Worm (Caenorhabditis elegans) whole organism, early embryonic: ENCODE measurements around the gene ref-1.
A peak's percentile ranks its signal among the peaks of the same experiment; 100 is the strongest.

Source experiments
- B0310.2 ChIP-seq: sonication (generic microtip); optimal IDR thresholded peaks from 2 replicates; lab custom pipeline; 2016; ENCODE audit warnings: mild to moderate bottlenecking, missing genetic modification characterization, missing compliant biosample characterization
- F13C5.2 ChIP-seq: sonication (generic microtip); optimal IDR thresholded peaks from 2 replicates; lab custom pipeline; 2017; ENCODE audit warnings: mild to moderate bottlenecking, missing genetic modification characterization, inconsistent platforms, missing compliant biosample characterization
- aly-1 ChIP-seq: sonication (generic microtip); optimal IDR thresholded peaks from 2 replicates; lab custom pipeline; 2016; ENCODE audit warnings: missing genetic modification characterization, missing compliant biosample characterization
- ama-1 ChIP-seq: fragments of 150-350 bp; optimal IDR thresholded peaks from 2 replicates; lab custom pipeline; 2014
- ceh-13 ChIP-seq: fragments of 200-800 bp; sonication (Bioruptor generic); optimal IDR thresholded peaks from 2 replicates; lab custom pipeline; 2018; ENCODE audit warnings: mild to moderate bottlenecking, missing genetic modification characterization, missing compliant biosample characterization
- ceh-36 ChIP-seq: sonication (generic microtip); optimal IDR thresholded peaks from 2 replicates; lab custom pipeline; 2016; ENCODE audit warnings: missing genetic modification characterization, inconsistent platforms, missing compliant biosample characterization
- ets-7 ChIP-seq: sonication (generic microtip); optimal IDR thresholded peaks from 2 replicates; lab custom pipeline; 2016; ENCODE audit warnings: missing genotype, missing genetic modification characterization, missing compliant biosample characterization
- flt-1 ChIP-seq: fragments of 200-800 bp; sonication (Bioruptor generic); IDR thresholded peaks from 2 replicates; pipeline ENCODE4 v1.3.6; 2022; ENCODE audit warnings: missing genetic modification characterization, missing compliant biosample characterization
- hmbx-1 ChIP-seq: sonication (generic microtip); optimal IDR thresholded peaks from 2 replicates; lab custom pipeline; 2016; ENCODE audit warnings: mild to moderate bottlenecking, missing genetic modification characterization, missing compliant biosample characterization
- hmg-4 ChIP-seq: fragments of 200-800 bp; sonication (Bioruptor generic); optimal IDR thresholded peaks from 2 replicates; lab custom pipeline; 2018; ENCODE audit warnings: mild to moderate bottlenecking, missing genetic modification characterization, missing compliant biosample characterization
- hnd-1 ChIP-seq: sonication (generic microtip); optimal IDR thresholded peaks from 2 replicates; lab custom pipeline; 2016; ENCODE audit warnings: missing genetic modification characterization, missing compliant biosample characterization
- pes-1 ChIP-seq: fragments of 200-800 bp; sonication (Bioruptor generic); IDR thresholded peaks from 2 replicates; pipeline ENCODE4 v1.3.6; 2022; ENCODE audit warnings: missing genetic modification reagents, missing genetic modification characterization, missing compliant biosample characterization
- scrt-1 ChIP-seq: fragments of 200-800 bp; sonication (Bioruptor generic); IDR thresholded peaks from 2 replicates; pipeline ENCODE4 v1.3.6; 2022; ENCODE audit warnings: missing genetic modification characterization, missing compliant biosample characterization
- sea-1 ChIP-seq: fragments of 200-800 bp; sonication (Bioruptor generic); conservative IDR thresholded peaks from 2 replicates; pipeline ENCODE4 v1.3.6; 2022; ENCODE audit warnings: missing genetic modification characterization, missing compliant biosample characterization
- tbx-11 ChIP-seq: fragments of 200-800 bp; sonication (Bioruptor generic); IDR thresholded peaks from 2 replicates; pipeline ENCODE4 v1.3.6; 2022; ENCODE audit warnings: missing genetic modification characterization, missing compliant biosample characterization
- tbx-37 ChIP-seq: fragments of 200-800 bp; sonication (Bioruptor generic); conservative IDR thresholded peaks from 2 replicates; pipeline ENCODE4 v1.3.6; 2022; ENCODE audit warnings: missing genetic modification reagents, missing genetic modification characterization, missing compliant biosample characterization
- tra-4 ChIP-seq: sonication (generic microtip); optimal IDR thresholded peaks from 2 replicates; lab custom pipeline; 2017; ENCODE audit warnings: missing genetic modification characterization, missing compliant biosample characterization

Gene ref-1

ce11 chrII:10189369-10189768 lies 28.9 kb upstream of the ref-1 start, which contains the start of gene cdc-25.4:
Gene cdc-25.4 (minus strand): TSS chrII:10189469.
- TF ChIP-seq tbx-11 (GFP tag; lab: Robert Waterston, UW), result no peak
- no peak for TF ChIP-seq B0310.2 (tag; lab: Kevin White, UChicago)
- no peak for TF ChIP-seq sea-1 (GFP tag; lab: Robert Waterston, UW)
- TF ChIP-seq pes-1, result no peak
- TF ChIP-seq ceh-13 (GFP tag; lab: Kevin White, UChicago), result no peak
- no peak for TF ChIP-seq hmbx-1
- TF ChIP-seq hnd-1 (tag; lab: Kevin White, UChicago), result no peak
- TF ChIP-seq tbx-37 (GFP tag; lab: Robert Waterston, UW), result no peak
- TF ChIP-seq F13C5.2 (tag; lab: Kevin White, UChicago), result no peak
- no peak for TF ChIP-seq tra-4 (tag; lab: Kevin White, UChicago)
- no peak for TF ChIP-seq ama-1 (lab: Kevin White, UChicago)

DNA sequence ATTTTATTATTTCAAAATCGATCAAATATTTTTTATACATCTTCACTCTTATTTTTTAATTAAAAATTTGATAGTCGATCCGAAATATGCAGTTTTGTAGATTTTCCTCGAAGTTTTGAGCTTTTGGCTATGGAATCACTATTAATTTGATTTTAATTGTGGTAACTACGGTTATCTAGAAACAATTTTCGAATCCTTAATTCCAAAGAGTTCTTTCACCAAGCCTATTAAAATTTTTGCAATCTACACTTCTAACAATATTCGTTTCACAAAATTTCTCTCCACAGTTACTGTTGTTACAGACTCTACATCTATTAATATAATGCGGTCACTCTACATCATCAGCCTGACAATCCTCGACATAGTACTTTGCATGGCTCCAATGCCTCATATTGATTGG lies 26.1 kb upstream of the ref-1 start, which contains the start of gene R05H5.7:
Gene R05H5.7 (plus strand): TSS at position 301 of the 400 bp plus-strand sequence.
- TF ChIP-seq ets-7 (tag; lab: Kevin White, UChicago) (no peak), flt-1 (GFP tag; lab: Robert Waterston, UW) (no peak), tra-4 (tag; lab: Kevin White, UChicago) (no peak)

ce11 chrII:10194605-10195004 lies 23.7 kb upstream of the ref-1 start, which contains the start of gene srb-6:
Gene srb-6 (plus strand): TSS chrII:10194905.
- TF ChIP-seq scrt-1 (GFP tag; lab: Robert Waterston, UW) (no peak), tbx-11 (GFP tag; lab: Robert Waterston, UW) (no peak), B0310.2 (tag; lab: Kevin White, UChicago) (no peak), ceh-36 (no peak), pes-1 (no peak)

ce11 chrII:10197091-10197675 lies 21.1 kb upstream of the ref-1 start, which contains the start of gene R05H5.3:
Gene R05H5.3 (plus strand): TSS chrII:10197625.
- TF ChIP-seq tra-4 (tag; lab: Kevin White, UChicago) (no peak), B0310.2 (tag; lab: Kevin White, UChicago) (no peak), aly-1 (tag; lab: Kevin White, UChicago) (no peak), hnd-1 (tag; lab: Kevin White, UChicago) (no peak), scrt-1 (GFP tag; lab: Robert Waterston, UW) (no peak), ets-7 (tag; lab: Kevin White, UChicago) (no peak), tbx-37 (GFP tag; lab: Robert Waterston, UW) (no peak), F13C5.2 (tag; lab: Kevin White, UChicago) (no peak), ama-1 (lab: Kevin White, UChicago) (no peak), sea-1 (GFP tag; lab: Robert Waterston, UW) (no peak), pes-1 (no peak), ceh-13 (GFP tag; lab: Kevin White, UChicago) (no peak), tbx-11 (GFP tag; lab: Robert Waterston, UW) (no peak), hmbx-1 (no peak), hmg-4 (GFP tag; lab: Kevin White, UChicago) (no peak), flt-1 (GFP tag; lab: Robert Waterston, UW) (no peak), ceh-36 (no peak)

- no peak for TF ChIP-seq sea-1 (GFP tag; lab: Robert Waterston, UW)
- no peak for TF ChIP-seq tbx-11 (GFP tag; lab: Robert Waterston, UW)
- no peak for TF ChIP-seq tra-4 (tag; lab: Kevin White, UChicago)
- TF ChIP-seq ceh-36, result no peak
- TF ChIP-seq scrt-1 (GFP tag; lab: Robert Waterston, UW), result no peak
- no peak for TF ChIP-seq tbx-37 (GFP tag; lab: Robert Waterston, UW)
- TF ChIP-seq ceh-13 (GFP tag; lab: Kevin White, UChicago), result no peak
- TF ChIP-seq hmbx-1, result no peak
- no peak for TF ChIP-seq F13C5.2 (tag; lab: Kevin White, UChicago)
- TF ChIP-seq B0310.2 (tag; lab: Kevin White, UChicago), result no peak
- no peak for TF ChIP-seq ama-1 (lab: Kevin White, UChicago)
These were observed 19.8 kb upstream of the ref-1 start for ce11 chrII:10198486-10198885.

DNA sequence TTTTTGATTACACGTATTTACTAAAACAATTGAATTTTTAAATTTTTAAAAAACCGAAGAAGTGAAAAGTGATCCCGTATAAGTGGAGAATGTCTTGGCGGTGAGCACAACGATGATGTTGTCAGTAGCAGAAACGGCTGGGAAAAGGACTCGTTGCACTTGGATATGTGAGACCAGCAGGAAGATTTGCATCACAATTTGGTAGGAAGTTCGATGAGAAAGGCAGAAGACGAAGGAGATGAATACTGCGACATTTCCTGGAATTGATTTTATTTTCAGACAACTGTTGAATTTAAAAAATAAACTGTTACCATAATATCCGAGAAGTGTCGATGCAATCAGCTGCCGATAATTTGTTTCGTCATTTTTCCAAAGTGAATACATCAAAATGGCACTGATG lies 18.4 kb upstream of the ref-1 start, which contains the start of gene R05H5.4:
Gene R05H5.4 (minus strand): TSS at position 101 of the 400 bp plus-strand sequence.
- TF ChIP-seq hmg-4 (GFP tag; lab: Kevin White, UChicago), result no peak
- TF ChIP-seq ama-1 (lab: Kevin White, UChicago), result no peak
- TF ChIP-seq B0310.2 (tag; lab: Kevin White, UChicago), result no peak
- TF ChIP-seq hnd-1 (tag; lab: Kevin White, UChicago), result no peak
- TF ChIP-seq tra-4 (tag; lab: Kevin White, UChicago), result no peak
- no peak for TF ChIP-seq tbx-37 (GFP tag; lab: Robert Waterston, UW)
- TF ChIP-seq aly-1 (tag; lab: Kevin White, UChicago), result no peak
- no peak for TF ChIP-seq hmbx-1
- TF ChIP-seq ets-7 (tag; lab: Kevin White, UChicago), result no peak
- no peak for TF ChIP-seq flt-1 (GFP tag; lab: Robert Waterston, UW)
- no peak for TF ChIP-seq pes-1
- TF ChIP-seq scrt-1 (GFP tag; lab: Robert Waterston, UW), result no peak
- no peak for TF ChIP-seq ceh-13 (GFP tag; lab: Kevin White, UChicago)
- TF ChIP-seq tbx-11 (GFP tag; lab: Robert Waterston, UW), result no peak
- no peak for TF ChIP-seq ceh-36
- no peak for TF ChIP-seq F13C5.2 (tag; lab: Kevin White, UChicago)
- TF ChIP-seq sea-1 (GFP tag; lab: Robert Waterston, UW), result no peak

DNA sequence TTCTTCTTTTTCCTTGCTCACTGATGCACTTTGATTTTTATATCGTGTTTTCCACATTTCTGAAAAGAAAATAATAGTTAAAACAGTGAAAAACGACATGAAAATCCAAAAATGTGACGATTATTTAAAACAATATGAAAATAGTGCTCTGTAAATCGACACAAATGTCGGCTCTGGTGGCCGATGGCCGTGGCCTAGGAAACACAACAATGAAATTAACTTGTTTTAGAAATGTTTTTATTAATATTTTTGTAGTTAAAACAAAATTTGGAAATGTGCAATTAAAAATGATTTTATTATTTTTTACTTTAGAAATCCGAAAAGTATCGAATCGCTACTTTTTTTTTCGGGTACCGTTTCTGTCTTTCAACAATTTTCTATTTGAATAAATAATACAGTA lies 17.5 kb upstream of the ref-1 start, which contains the start of gene arv-1:
Gene arv-1 (minus strand): TSS at position 65 of the 400 bp plus-strand sequence.
- no peak for TF ChIP-seq scrt-1 (GFP tag; lab: Robert Waterston, UW)
- peak; percentile 65; the same call in 1 of the 2 replicates for TF ChIP-seq tbx-37 (GFP tag; lab: Robert Waterston, UW)
- TF ChIP-seq pes-1, result peak; percentile 61; the same call in 1 of the 2 replicates
- no peak for TF ChIP-seq B0310.2 (tag; lab: Kevin White, UChicago)
- TF ChIP-seq ets-7 (tag; lab: Kevin White, UChicago), result no peak
